Fruit fly (Drosophila melanogaster): ENCODE data around the gene CG31156.

The CG31156 gene

dm6 chr3R:22590668-22591275 is 22.7 kb downstream of the CG31156 start (continued):
- TF ChIP-seq Stat92E (GFP tag; optimal IDR thresholded peaks at IDR 0.05) (peak in 1 of 3 experiments; percentile 80), CG6791 (GFP tag; IDR thresholded peaks at IDR 0.05; ENCODE audit: partially characterized antibody) (no peak), NfI (GFP tag; optimal IDR thresholded peaks at IDR 0.05) (no peak), slp2 (GFP tag; optimal IDR thresholded peaks at IDR 0.05) (peak; percentile 45), trem (tag; optimal IDR thresholded peaks at IDR 0.05) (peak; percentile 52), pzg (GFP tag; optimal IDR thresholded peaks at IDR 0.05) (no peak), CG14014 (GFP tag; IDR thresholded peaks at IDR 0.05) (no peak), psq (GFP tag; optimal IDR thresholded peaks at IDR 0.05) (no peak), cato (GFP tag; optimal IDR thresholded peaks at IDR 0.05; ENCODE audit: borderline replicate concordance) (peak; percentile 35), CG32767 (GFP tag; IDR thresholded peaks at IDR 0.05) (no peak), Tbp (GFP tag; optimal IDR thresholded peaks at IDR 0.05) (no peak), insv (GFP tag; optimal IDR thresholded peaks at IDR 0.05) (no peak), Jarid2 (GFP tag; optimal IDR thresholded peaks at IDR 0.05) (no peak), Gug (GFP tag; IDR thresholded peaks at IDR 0.05) (no peak), CG6272 (GFP tag; IDR thresholded peaks at IDR 0.05) (no peak), ewg (GFP tag; optimal IDR thresholded peaks at IDR 0.05) (peak; percentile 62), Mad (GFP tag; optimal IDR thresholded peaks at IDR 0.05) (peak; percentile 28), CG6175 (GFP tag; IDR thresholded peaks at IDR 0.05) (no peak), inv (GFP tag; IDR thresholded peaks at IDR 0.05; ENCODE audit: partially characterized antibody) (no peak), Trl (optimal IDR thresholded peaks at IDR 0.05) (no peak), Trl (GFP tag; optimal IDR thresholded peaks at IDR 0.05) (peak; percentile 10), Hey (tag; optimal IDR thresholded peaks at IDR 0.05) (no peak), wek (GFP tag; optimal IDR thresholded peaks at IDR 0.05) (peak; percentile 40), Dp (GFP tag; optimal IDR thresholded peaks at IDR 0.05) (no peak), Xbp1 (GFP tag; optimal IDR thresholded peaks at IDR 0.05) (peak; percentile 64), h (optimal IDR thresholded peaks at IDR 0.05) (no peak), sqz (GFP tag; optimal IDR thresholded peaks at IDR 0.05) (no peak), zfh1 (GFP tag; IDR thresholded peaks at IDR 0.05) (peak; percentile 66; the same call in 2 of the 3 replicates), Dad (GFP tag; optimal IDR thresholded peaks at IDR 0.05) (no peak), pnt (GFP tag; optimal IDR thresholded peaks at IDR 0.05) (peak; percentile 32), MESR4 (GFP tag; optimal IDR thresholded peaks at IDR 0.05) (no peak), Awh (GFP tag; IDR thresholded peaks at IDR 0.05) (0 out of 2 replicates have a peak, but pooled peaks have one; percentile 14), jing (GFP tag; optimal IDR thresholded peaks at IDR 0.05) (peak; percentile 5), dmrt99B (tag; optimal IDR thresholded peaks at IDR 0.05) (peak; percentile 67), knrl (GFP tag; IDR thresholded peaks at IDR 0.05; ENCODE audit: partially characterized antibody) (no peak), Fer3 (tag; optimal IDR thresholded peaks at IDR 0.05) (no peak), da (GFP tag; optimal IDR thresholded peaks at IDR 0.05) (no peak), gcm2 (GFP tag; optimal IDR thresholded peaks at IDR 0.05) (no peak), az2 (GFP tag; optimal IDR thresholded peaks at IDR 0.05) (peak; percentile 71), CG3407 (GFP tag; optimal IDR thresholded peaks at IDR 0.05) (peak; percentile 65), Spps (tag; optimal IDR thresholded peaks at IDR 0.05) (peak; percentile 37), CG18011 (GFP tag; optimal IDR thresholded peaks at IDR 0.05) (no peak), dan (GFP tag; IDR thresholded peaks at IDR 0.05) (no peak), CG5245 (GFP tag; optimal IDR thresholded peaks at IDR 0.05) (no peak), Hsf (GFP tag; optimal IDR thresholded peaks at IDR 0.05) (peak; percentile 45), CG31365 (tag; optimal IDR thresholded peaks at IDR 0.05) (no peak), dm (GFP tag; optimal IDR thresholded peaks at IDR 0.05) (peak; percentile 9), corto (GFP tag; optimal IDR thresholded peaks at IDR 0.05) (no peak), tup (GFP tag; optimal IDR thresholded peaks at IDR 0.05) (no peak), Dek (tag; optimal IDR thresholded peaks at IDR 0.05) (no peak), Dip3 (GFP tag; optimal IDR thresholded peaks at IDR 0.05) (no peak)
